Worm (Caenorhabditis elegans): Measurements from ENCODE around the gene pfn-3.

The pfn-3 gene

ce11 chrX:1103702-1104262 lies 23.3 kb upstream of the pfn-3 start, which contains the start of gene ife-4 (continued):
- no peak for TF ChIP-seq hpl-2 (GFP tag; optimal IDR thresholded peaks at IDR 0.05)
- no peak for TF ChIP-seq nhr-237 (tag; optimal IDR thresholded peaks at IDR 0.05)
- TF ChIP-seq ztf-4 (tag; optimal IDR thresholded peaks at IDR 0.05): no peak
- TF ChIP-seq lin-14 (GFP tag; optimal IDR thresholded peaks at IDR 0.05): peak; percentile 85
- TF ChIP-seq grh-1 (GFP tag; IDR thresholded peaks at IDR 0.05): no peak
- TF ChIP-seq sox-4 (tag; optimal IDR thresholded peaks at IDR 0.05): no peak
- TF ChIP-seq snu-23 (GFP tag; optimal IDR thresholded peaks at IDR 0.05): peak; percentile 43
- peak; percentile 20 for TF ChIP-seq nhr-47 (tag; optimal IDR thresholded peaks at IDR 0.05)
- peak; percentile 39 for TF ChIP-seq unc-86 (tag; optimal IDR thresholded peaks at IDR 0.05)
- no peak for TF ChIP-seq fkh-4 (tag; optimal IDR thresholded peaks at IDR 0.05; ENCODE audit: borderline replicate concordance)
- TF ChIP-seq C34B4.2 (tag; optimal IDR thresholded peaks at IDR 0.05): no peak
- TF ChIP-seq unc-62 (GFP tag; optimal IDR thresholded peaks at IDR 0.05): no peak
- no peak for TF ChIP-seq fos-1 (tag; optimal IDR thresholded peaks at IDR 0.05)
- TF ChIP-seq ceh-63 (GFP tag; optimal IDR thresholded peaks at IDR 0.05): no peak
- TF ChIP-seq mdl-1 (tag; optimal IDR thresholded peaks at IDR 0.05): no peak
- no peak for TF ChIP-seq egl-27 (tag; optimal IDR thresholded peaks at IDR 0.05)
- TF ChIP-seq lsy-2 (tag; optimal IDR thresholded peaks at IDR 0.05): peak in 1 of 2 experiments; percentile 13
- TF ChIP-seq dsc-1 (tag; optimal IDR thresholded peaks at IDR 0.05): peak; percentile 9
- TF ChIP-seq nhr-19 (GFP tag; conservative IDR thresholded peaks at IDR 0.05): no peak
- TF ChIP-seq blmp-1 (tag; optimal IDR thresholded peaks at IDR 0.05): no peak
- no peak for TF ChIP-seq pqm-1 (tag; optimal IDR thresholded peaks at IDR 0.05)
- peak; percentile 22 for TF ChIP-seq nhr-71 (tag; optimal IDR thresholded peaks at IDR 0.05)
- no peak for TF ChIP-seq sup-37 (GFP tag; optimal IDR thresholded peaks at IDR 0.05)
- TF ChIP-seq nhr-90 (tag; optimal IDR thresholded peaks at IDR 0.05; ENCODE audit: poor library complexity): no peak
- TF ChIP-seq nhr-20 (tag; optimal IDR thresholded peaks at IDR 0.05): no peak
- TF ChIP-seq fkh-8 (tag; optimal IDR thresholded peaks at IDR 0.05): peak; percentile 7
- TF ChIP-seq ztf-11 (tag; optimal IDR thresholded peaks at IDR 0.05): no peak
- peak; percentile 35 for TF ChIP-seq egl-13 (tag; optimal IDR thresholded peaks at IDR 0.05)
- TF ChIP-seq pax-3 (tag; optimal IDR thresholded peaks at IDR 0.05): no peak
- no peak for TF ChIP-seq pag-3 (tag; optimal IDR thresholded peaks at IDR 0.05; ENCODE audit: borderline replicate concordance, insufficient read depth)
- TF ChIP-seq zip-4 (GFP tag; optimal IDR thresholded peaks at IDR 0.05): no peak
- TF ChIP-seq elt-3 (tag; optimal IDR thresholded peaks at IDR 0.05): no peak
- peak; percentile 64 for TF ChIP-seq skn-1 (tag; optimal IDR thresholded peaks at IDR 0.05)
- peak in 1 of 3 experiments; percentile 37 for TF ChIP-seq ceh-82 (tag; optimal IDR thresholded peaks at IDR 0.05)
- TF ChIP-seq efl-3 (GFP tag; optimal IDR thresholded peaks at IDR 0.05): no peak

- TF ChIP-seq xbp-1 (tag; optimal IDR thresholded peaks at IDR 0.05) (peak; percentile 1), F16B12.6 (tag; optimal IDR thresholded peaks at IDR 0.05) (peak; percentile 83), nhr-47 (tag; optimal IDR thresholded peaks at IDR 0.05) (peak; percentile 36), rnt-1 (tag; optimal IDR thresholded peaks at IDR 0.05) (peak; percentile 3), swsn-7 (tag; optimal IDR thresholded peaks at IDR 0.05) (peak; percentile 18), mdl-1 (tag; optimal IDR thresholded peaks at IDR 0.05) (peak in 1 of 2 experiments; percentile 31), skn-1 (tag; optimal IDR thresholded peaks at IDR 0.05) (peak; percentile 40), lin-35 (GFP tag; optimal IDR thresholded peaks at IDR 0.05) (peak in 1 of 2 experiments; percentile 6), snu-23 (GFP tag; optimal IDR thresholded peaks at IDR 0.05) (peak; percentile 55), ceh-82 (tag; optimal IDR thresholded peaks at IDR 0.05) (peak in 1 of 3 experiments; percentile 28), fkh-8 (tag; optimal IDR thresholded peaks at IDR 0.05) (no peak), nhr-19 (GFP tag; conservative IDR thresholded peaks at IDR 0.05) (no peak), mep-1 (tag; optimal IDR thresholded peaks at IDR 0.05) (peak; percentile 51), lsy-2 (tag; optimal IDR thresholded peaks at IDR 0.05) (peak in 1 of 2 experiments; percentile 39), nhr-71 (tag; optimal IDR thresholded peaks at IDR 0.05) (peak; percentile 34), unc-130 (tag; optimal IDR thresholded peaks at IDR 0.05) (no peak), elt-3 (tag; optimal IDR thresholded peaks at IDR 0.05) (no peak), alr-1 (tag; optimal IDR thresholded peaks at IDR 0.05; ENCODE audit: borderline replicate concordance) (no peak), efl-1 (optimal IDR thresholded peaks at IDR 0.05) (peak; percentile 13 to 14), efl-1 (GFP tag; optimal IDR thresholded peaks at IDR 0.05 in 1 of 2) (peak in 1 of 2 experiments; percentile 45), nhr-84 (tag; optimal IDR thresholded peaks at IDR 0.05) (no peak), dpl-1 (GFP tag; optimal IDR thresholded peaks at IDR 0.05) (no peak), blmp-1 (tag; optimal IDR thresholded peaks at IDR 0.05) (peak; percentile 18)
Measured at ce11 chrX:1096808-1097207, 16.4 kb upstream of the pfn-3 start, which contains the start of the genes pigx-1 and rme-6. Gene pigx-1 (minus strand): TSS chrX:1097013. Gene rme-6 (plus strand): TSS chrX:1097152.

All from whole organism, L1 larva.